Fruit fly (Drosophila melanogaster) whole organism, wandering third instar larva: ENCODE results near the gene WDR79.

Experiments
- Abd-B ChIP-seq: fragments of >200 bp; optimal IDR thresholded peaks from 2 replicates; lab custom pipeline; 2017; ENCODE audit warnings: missing biosample characterization, missing genetic modification characterization
- Dfd ChIP-seq: fragments of >200 bp; optimal IDR thresholded peaks from 2 replicates; lab custom pipeline; 2017; ENCODE audit warnings: missing biosample characterization, missing genetic modification characterization
- Dif ChIP-seq: fragments of 200-275, 200-300 bp; sonication (Bioruptor generic); optimal IDR thresholded peaks from 2 replicates; lab custom pipeline; 2018; ENCODE audit warnings: missing biosample characterization, missing genetic modification characterization; ENCODE audit not compliant: partially characterized antibody
- OdsH ChIP-seq: fragments of 200-800 bp; sonication (Bioruptor generic); optimal IDR thresholded peaks from 2 replicates; lab custom pipeline; 2016; ENCODE audit warnings: missing biosample characterization, mild to moderate bottlenecking, missing genetic modification characterization
- brk ChIP-seq: fragments of 200-800 bp; sonication (Bioruptor generic); optimal IDR thresholded peaks from 2 replicates; lab custom pipeline; 2016; ENCODE audit warnings: missing biosample characterization, mild to moderate bottlenecking, missing genetic modification characterization
- dl ChIP-seq, 2 experiments: fragments of 175-275, 200-275 bp in 1 of 2; fragments of 200-275 bp in 1 of 2; sonication (Bioruptor generic); optimal IDR thresholded peaks; lab custom pipeline; 2018; ENCODE audit warnings: mild to moderate bottlenecking in 2 of 2, missing biosample characterization in 2 of 2, missing genetic modification characterization in 2 of 2, moderate library complexity in 2 of 2; ENCODE audit not compliant: partially characterized antibody in 2 of 2, insufficient read depth in 1 of 2
- dsf ChIP-seq: sonication (Bioruptor generic); optimal IDR thresholded peaks from 2 replicates; lab custom pipeline; 2016; ENCODE audit warnings: missing biosample characterization, missing genetic modification characterization, borderline replicate concordance
- ey ChIP-seq: fragments of 200-800 bp; sonication (Bioruptor generic); optimal IDR thresholded peaks from 2 replicates; lab custom pipeline; 2016; ENCODE audit warnings: missing biosample characterization, missing genetic modification characterization
- foxo ChIP-seq, 2 experiments: fragments of 200-800 bp; sonication (Bioruptor generic); optimal IDR thresholded peaks; 2 replicates in 1 of 2; 3 replicates in 1 of 2; lab custom pipeline; 2016 to 2017; ENCODE audit warnings: missing biosample characterization in 2 of 2, missing genetic modification characterization in 2 of 2
- fru ChIP-seq: fragments of 200-800 bp; sonication (Bioruptor generic); optimal IDR thresholded peaks from 3 replicates; lab custom pipeline; 2016; ENCODE audit warnings: missing biosample characterization, mild to moderate bottlenecking, missing genetic modification characterization
- h ChIP-seq: fragments of 200-800 bp; sonication (Bioruptor generic); optimal IDR thresholded peaks from 3 replicates; lab custom pipeline; 2016; ENCODE audit warnings: missing biosample characterization, mild to moderate bottlenecking, missing genetic modification characterization
- pan ChIP-seq: fragments of >200 bp; optimal IDR thresholded peaks from 2 replicates; lab custom pipeline; 2017
- psq ChIP-seq: fragments of 200-800 bp; sonication (Bioruptor generic); optimal IDR thresholded peaks from 3 replicates; lab custom pipeline; 2017; ENCODE audit warnings: missing biosample characterization, mild to moderate bottlenecking, missing genetic modification characterization, moderate library complexity
- usp ChIP-seq: fragments of >200 bp; optimal IDR thresholded peaks from 2 replicates; lab custom pipeline; 2017; ENCODE audit warnings: missing biosample characterization, missing genetic modification characterization

- TF ChIP-seq fru (no peak), Dfd (GFP tag; lab: Kevin White, UChicago) (no peak), Abd-B (GFP tag; lab: Kevin White, UChicago) (no peak), Dif (GFP tag; lab: Kevin White, UChicago) (no peak), dsf (GFP tag; lab: Kevin White, UChicago) (no peak), usp (GFP tag; lab: Kevin White, UChicago) (no peak), dl (GFP tag; optimal IDR thresholded peaks at IDR 0.05; lab: Kevin White, UChicago; ENCODE audit: insufficient read depth in 1 of 2, partially characterized antibody in 2 of 2) (no peak), pan (lab: Kevin White, UChicago) (no peak), foxo (GFP tag; optimal IDR thresholded peaks at IDR 0.05; lab: Kevin White, UChicago) (no peak), psq (GFP tag; lab: Kevin White, UChicago) (no peak), ey (GFP tag; lab: Kevin White, UChicago) (no peak), brk (GFP tag; lab: Kevin White, UChicago) (no peak), OdsH (GFP tag; lab: Kevin White, UChicago) (no peak), h (no peak)
Measured at dm6 chr2L:6109313-6109847, 18.2 kb downstream of the WDR79 start.
